Worm (Caenorhabditis elegans) whole organism, mixed stage, embryonic: Measurements from ENCODE around the gene qns-1.

Experiments
- M03D4.4 ChIP-seq: sonication (generic microtip); optimal IDR thresholded peaks from 2 replicates; lab custom pipeline; 2017; ENCODE audit warnings: mild to moderate bottlenecking, missing genetic modification characterization, missing compliant biosample characterization
- elt-3 ChIP-seq: fragments of 150-350 bp; optimal IDR thresholded peaks from 2 replicates; lab custom pipeline; 2014; ENCODE audit warnings: missing biosample characterization, missing genetic modification characterization
- ham-2 ChIP-seq: fragments of 200-800 bp; sonication (Bioruptor generic); optimal IDR thresholded peaks from 2 replicates; lab custom pipeline; 2018; ENCODE audit warnings: mild to moderate bottlenecking, missing genetic modification characterization, missing compliant biosample characterization
- lin-13 ChIP-seq: fragments of 150-350 bp; optimal IDR thresholded peaks from 2 replicates; lab custom pipeline; 2014; ENCODE audit warnings: missing biosample characterization, missing genetic modification characterization
- lin-32 ChIP-seq: fragments of 200-800 bp; sonication (Bioruptor generic); optimal IDR thresholded peaks from 2 replicates; lab custom pipeline; 2018; ENCODE audit warnings: mild to moderate bottlenecking, missing genetic modification characterization, missing compliant biosample characterization
- nhr-28 ChIP-seq: fragments of 150-350 bp; optimal IDR thresholded peaks from 2 replicates; lab custom pipeline; 2014; ENCODE audit warnings: missing biosample characterization, missing genetic modification characterization
- pha-4 ChIP-seq: fragments of 150-350 bp; optimal IDR thresholded peaks from 2 replicates; lab custom pipeline; 2018; ENCODE audit warnings: missing biosample characterization, missing genetic modification reagents, missing genetic modification characterization
- snpc-4 ChIP-seq: fragments of 150-350 bp; optimal IDR thresholded peaks from 2 replicates; lab custom pipeline; 2014; ENCODE audit warnings: missing biosample characterization, missing genetic modification characterization
- sptf-1 ChIP-seq: sonication (generic microtip); optimal IDR thresholded peaks from 2 replicates; lab custom pipeline; 2017; ENCODE audit warnings: mild to moderate bottlenecking, missing genetic modification characterization, moderate library complexity, missing compliant biosample characterization
- unc-62 ChIP-seq: fragments of 150-350 bp; optimal IDR thresholded peaks from 2 replicates; lab custom pipeline; 2014; ENCODE audit warnings: missing biosample characterization, missing genetic modification reagents, missing genetic modification characterization

DNA sequence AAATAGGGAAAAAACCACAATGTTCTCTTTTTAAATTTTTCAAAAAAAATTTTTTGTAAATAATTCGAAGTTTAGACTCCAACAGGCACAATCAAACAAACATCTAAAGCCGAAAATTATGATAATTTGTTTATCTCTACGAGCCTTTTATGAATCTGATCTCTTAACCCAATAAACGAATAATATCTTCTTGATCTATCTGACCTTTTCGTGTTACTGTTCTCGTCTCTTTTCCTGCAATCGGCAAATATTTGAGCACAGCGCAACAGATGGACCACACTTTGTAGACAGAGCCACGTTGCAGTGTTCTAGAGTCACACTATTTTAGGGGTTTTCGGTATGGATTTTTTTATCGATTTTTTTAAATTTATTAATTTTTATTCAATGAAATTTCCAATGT is 32.7 kb upstream of the qns-1 start:
- TF ChIP-seq pha-4 (tag; lab: Kevin White, UChicago) (no peak), M03D4.4 (no peak), ham-2 (GFP tag; lab: Kevin White, UChicago) (no peak), lin-32 (GFP tag; lab: Kevin White, UChicago) (no peak), lin-13 (tag; lab: Kevin White, UChicago) (no peak), sptf-1 (tag; lab: Kevin White, UChicago) (no peak), elt-3 (tag; lab: Kevin White, UChicago) (no peak), snpc-4 (no peak), nhr-28 (no peak), unc-62 (no peak)
